Fruit fly (Drosophila melanogaster) S2 (cell line): ENCODE data around the gene Qtzl.

ENCODE experiments used
- CG8478 ChIP-seq: fragments of >200 bp; optimal IDR thresholded peaks from 2 replicates; lab custom pipeline; 2018
- CTCF ChIP-seq, 2 experiments: fragments of >200 bp; optimal IDR thresholded peaks; 2 replicates each; lab custom pipeline; 2018

dm6 chr2L:12024104-12024503 lies 28.6 kb downstream of the Qtzl start:
- TF ChIP-seq CG8478 (lab: Kevin White, UChicago) (no peak), CTCF (optimal IDR thresholded peaks at IDR 0.05; lab: Kevin White, UChicago) (no peak)
